Worm (Caenorhabditis elegans): ENCODE measurements around the gene D1022.4.

- TF ChIP-seq F37D6.2 (tag; optimal IDR thresholded peaks at IDR 0.05) (no peak), lin-39 (tag; optimal IDR thresholded peaks at IDR 0.05) (no peak), ces-1 (GFP tag; optimal IDR thresholded peaks at IDR 0.05) (no peak), ama-1 (optimal IDR thresholded peaks at IDR 0.05) (no peak), sdz-12 (GFP tag; optimal IDR thresholded peaks at IDR 0.05) (no peak), nhr-77 (tag; optimal IDR thresholded peaks at IDR 0.05) (no peak), skn-1 (tag; optimal IDR thresholded peaks at IDR 0.05) (no peak), aha-1 (tag) (no peak), unc-62 (GFP tag; optimal IDR thresholded peaks at IDR 0.05 in 1 of 2) (no peak), unc-62 (tag; optimal IDR thresholded peaks at IDR 0.05) (no peak), F44E2.7 (GFP tag; IDR thresholded peaks at IDR 0.05) (no peak), ceh-20 (GFP tag; IDR thresholded peaks at IDR 0.05) (no peak), zip-2 (tag; optimal IDR thresholded peaks at IDR 0.05) (no peak), lin-15B (tag; optimal IDR thresholded peaks at IDR 0.05) (no peak), set-16 (GFP tag; IDR thresholded peaks at IDR 0.05) (no peak)
Observed at ce11 chrII:7465519-7465918, 8.4 kb upstream of the D1022.4 start, which contains the start of gene sro-1.
